Worm (Caenorhabditis elegans): ENCODE results near the gene egl-27.
A peak's percentile ranks its signal among the peaks of the same experiment; 100 is the strongest.

Gene egl-27

DNA sequence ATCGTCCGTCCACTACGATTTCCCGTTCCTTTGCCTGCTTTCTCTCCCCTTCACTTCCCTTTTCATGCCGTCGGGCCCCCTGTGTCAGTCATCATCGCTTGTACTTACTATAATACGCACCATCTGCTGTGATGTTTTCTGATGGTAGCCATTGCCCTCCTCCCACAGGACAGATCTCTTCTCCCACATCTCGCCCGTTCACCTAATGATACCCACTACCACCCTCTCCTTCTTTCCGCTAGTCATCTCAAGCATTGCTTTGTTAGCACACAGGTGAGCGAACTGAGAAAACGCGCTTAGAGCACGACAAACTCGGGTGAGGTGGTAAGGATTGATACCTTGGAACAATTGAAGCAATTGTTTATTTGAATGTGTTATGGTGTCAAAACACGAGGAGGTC, 3.9 kb upstream of the egl-27 start:
- peak; percentile 8 for TF ChIP-seq aha-1 (tag)
- TF ChIP-seq mep-1 (tag; optimal IDR thresholded peaks at IDR 0.05) = no peak
- peak; percentile 20 for TF ChIP-seq mes-2 (tag; optimal IDR thresholded peaks at IDR 0.05; ENCODE audit: poor library complexity, severe bottlenecking)

DNA sequence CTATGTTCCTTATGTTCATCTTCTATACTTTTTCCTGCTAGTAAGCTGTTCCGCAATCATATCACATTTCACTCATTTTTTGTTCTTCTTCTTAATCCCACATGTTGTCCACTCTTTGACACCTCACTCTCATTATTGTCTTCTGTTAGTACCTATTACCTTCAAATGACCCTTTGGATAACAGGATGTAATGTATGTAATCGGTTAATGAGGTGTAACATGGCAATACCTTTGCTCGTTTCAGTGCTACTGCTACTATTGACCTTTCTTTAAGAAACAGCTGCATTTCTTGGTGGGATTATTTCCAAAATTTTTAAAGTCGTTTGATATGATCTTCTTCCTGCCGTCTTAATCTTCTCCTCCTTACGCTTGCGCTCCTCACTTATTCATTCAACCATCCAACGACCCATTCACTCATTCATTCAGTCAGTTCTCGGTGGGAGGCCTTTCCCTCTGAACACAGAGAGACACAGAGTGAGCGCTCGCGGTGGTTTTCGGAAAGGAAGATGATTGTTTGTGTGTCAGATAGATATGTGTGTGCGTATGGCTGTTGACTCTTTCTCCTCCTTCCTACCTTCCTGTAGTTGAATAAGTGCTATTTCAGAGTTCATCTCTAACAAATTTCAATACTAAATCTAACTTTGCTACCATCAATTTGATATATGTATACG, 3.1 kb upstream of the egl-27 start:
- TF ChIP-seq daf-16 (GFP tag; optimal IDR thresholded peaks at IDR 0.05) = no peak
- TF ChIP-seq daf-16 (tag; optimal IDR thresholded peaks at IDR 0.05) = peak; percentile 29
- no peak for TF ChIP-seq nhr-111 (GFP tag; optimal IDR thresholded peaks at IDR 0.05)
- peak in 1 of 2 experiments; percentile 16 for TF ChIP-seq unc-62 (GFP tag; optimal IDR thresholded peaks at IDR 0.05 in 1 of 2)
- no peak for TF ChIP-seq unc-62 (tag; optimal IDR thresholded peaks at IDR 0.05)
- TF ChIP-seq snpc-4 (tag; optimal IDR thresholded peaks at IDR 0.05) = no peak
- TF ChIP-seq mes-2 (tag; optimal IDR thresholded peaks at IDR 0.05; ENCODE audit: poor library complexity, severe bottlenecking) = peak; percentile 9
- peak; percentile 93 for TF ChIP-seq aha-1 (tag)
- TF ChIP-seq pha-4 (GFP tag; IDR thresholded peaks at IDR 0.05) = no peak
- TF ChIP-seq pha-4 (tag; optimal IDR thresholded peaks at IDR 0.05) = peak; percentile 10
- TF ChIP-seq nhr-28 (tag; optimal IDR thresholded peaks at IDR 0.05) = peak; percentile 19
- no peak for TF ChIP-seq ZK337.2 (GFP tag; IDR thresholded peaks at IDR 0.05)
- no peak for TF ChIP-seq hlh-11 (tag; optimal IDR thresholded peaks at IDR 0.05)
- no peak for TF ChIP-seq madf-5 (GFP tag; IDR thresholded peaks at IDR 0.05)
- no peak for TF ChIP-seq cey-2 (tag; optimal IDR thresholded peaks at IDR 0.05; ENCODE audit: borderline replicate concordance, insufficient read depth)
- no peak for TF ChIP-seq hlh-30 (tag; optimal IDR thresholded peaks at IDR 0.05; ENCODE audit: insufficient read depth)
- TF ChIP-seq mep-1 (tag; optimal IDR thresholded peaks at IDR 0.05) = no peak

DNA sequence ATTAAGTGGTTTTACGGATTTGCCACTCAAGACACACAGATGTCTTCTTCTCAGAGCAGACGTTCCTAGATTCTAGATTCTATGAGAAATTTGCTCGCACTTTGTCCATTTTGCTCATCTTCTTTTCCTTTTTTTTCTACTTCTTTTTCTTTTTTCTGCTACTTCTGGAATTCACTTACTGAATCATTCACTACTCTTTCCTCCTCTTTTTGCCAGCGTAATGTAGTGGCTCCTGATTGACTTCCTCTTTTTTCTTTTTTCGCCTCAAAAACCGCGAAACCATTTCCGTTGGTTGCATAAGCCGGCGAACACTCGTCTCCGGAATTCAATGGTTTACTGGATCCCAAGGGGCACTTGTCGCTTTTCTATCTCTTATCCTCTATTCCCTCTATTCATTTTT, 2.6 kb upstream of the egl-27 start:
- TF ChIP-seq spr-3 (GFP tag; optimal IDR thresholded peaks at IDR 0.05) (no peak), zag-1 (tag; optimal IDR thresholded peaks at IDR 0.05) (no peak), spr-1 (tag; optimal IDR thresholded peaks at IDR 0.05) (no peak), ces-1 (GFP tag; optimal IDR thresholded peaks at IDR 0.05) (peak; percentile 51), arid-1 (GFP tag; conservative IDR thresholded peaks at IDR 0.05) (no peak)

DNA sequence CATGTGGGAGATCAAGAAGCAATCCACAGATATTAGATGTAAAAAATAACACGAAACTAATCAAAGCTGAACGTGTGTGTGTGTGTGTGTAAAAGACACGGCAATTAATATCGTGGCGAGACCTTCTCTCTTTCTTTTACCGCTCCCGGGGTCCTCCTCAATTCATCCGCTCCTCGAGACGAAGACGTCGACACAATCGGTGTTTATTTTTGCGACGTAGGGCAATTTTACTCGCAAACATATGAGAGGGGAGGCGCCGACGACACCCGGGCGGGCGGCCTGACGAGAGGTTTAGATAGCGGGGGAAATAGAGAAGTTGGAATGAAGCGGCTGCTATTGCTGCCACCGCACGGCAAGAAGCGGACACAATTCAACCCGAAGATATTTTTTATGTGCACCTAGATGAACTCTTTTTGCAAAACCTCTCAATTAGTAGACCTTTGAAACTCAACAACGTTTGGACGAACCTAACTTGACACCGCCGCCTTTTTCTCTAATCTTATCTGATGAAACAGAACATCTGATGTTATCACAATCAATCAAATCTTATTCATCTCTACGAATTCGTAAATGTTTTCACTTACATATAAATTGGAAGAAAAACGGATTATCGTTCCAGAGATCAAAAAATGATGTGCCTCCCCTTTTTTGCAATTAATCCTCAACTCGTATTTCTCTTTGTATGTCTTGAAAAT, 2.0 kb upstream of the egl-27 start:
- TF ChIP-seq snpc-4 (tag; optimal IDR thresholded peaks at IDR 0.05) (no peak), aha-1 (tag) (peak; percentile 55), attf-4 (tag; optimal IDR thresholded peaks at IDR 0.05) (no peak), nhr-10 (tag; optimal IDR thresholded peaks at IDR 0.05) (no peak), set-16 (GFP tag; IDR thresholded peaks at IDR 0.05) (peak; percentile 34; the same call in 1 of the 2 replicates), daf-12 (tag; optimal IDR thresholded peaks at IDR 0.05) (no peak), hlh-11 (tag; optimal IDR thresholded peaks at IDR 0.05) (peak; percentile 23), dve-1 (tag; optimal IDR thresholded peaks at IDR 0.05; ENCODE audit: insufficient read depth) (no peak), ama-1 (optimal IDR thresholded peaks at IDR 0.05) (no peak), spr-3 (GFP tag; optimal IDR thresholded peaks at IDR 0.05) (no peak), unc-130 (GFP tag; optimal IDR thresholded peaks at IDR 0.05) (no peak), duxl-1 (tag; optimal IDR thresholded peaks at IDR 0.05; ENCODE audit: poor library complexity) (no peak), ceh-62 (tag; optimal IDR thresholded peaks at IDR 0.05) (no peak), rbr-2 (tag; optimal IDR thresholded peaks at IDR 0.05) (no peak), spr-1 (tag; optimal IDR thresholded peaks at IDR 0.05) (no peak), Y75B8A.6 (GFP tag; IDR thresholded peaks at IDR 0.05) (no peak), unc-62 (GFP tag; optimal IDR thresholded peaks at IDR 0.05 in 1 of 2) (peak in 1 of 2 experiments; percentile 76), unc-62 (tag; optimal IDR thresholded peaks at IDR 0.05) (no peak), daf-16 (GFP tag; optimal IDR thresholded peaks at IDR 0.05) (peak in 1 of 2 experiments; percentile 17), daf-16 (tag; optimal IDR thresholded peaks at IDR 0.05) (no peak), hlh-30 (tag; optimal IDR thresholded peaks at IDR 0.05; ENCODE audit: insufficient read depth) (peak; percentile 19), mdl-1 (tag; optimal IDR thresholded peaks at IDR 0.05) (peak in 1 of 2 experiments; percentile 8), hmg-1.1 (GFP tag; IDR thresholded peaks at IDR 0.05) (0 out of 2 replicates have a peak, but pooled peaks have one; percentile 12), ZK337.2 (GFP tag; IDR thresholded peaks at IDR 0.05) (no peak), ztf-11 (tag; optimal IDR thresholded peaks at IDR 0.05) (no peak), mxl-3 (GFP tag; optimal IDR thresholded peaks at IDR 0.05) (peak; percentile 7), ceh-82 (tag; optimal IDR thresholded peaks at IDR 0.05) (no peak), F44E2.7 (GFP tag; IDR thresholded peaks at IDR 0.05) (no peak), hif-1 (tag; optimal IDR thresholded peaks at IDR 0.05) (no peak), nhr-77 (tag; optimal IDR thresholded peaks at IDR 0.05) (no peak)

Data from whole organism, L4 larva.